Fruit fly (Drosophila melanogaster) whole organism, prepupa: ENCODE results near the gene CG17272.

Experiments used
- Blimp-1 ChIP-seq: fragments of 200-800 bp; sonication (Bioruptor generic); optimal IDR thresholded peaks from 3 replicates; lab custom pipeline; 2017; ENCODE audit warnings: missing biosample characterization, missing genetic modification characterization, mild to moderate bottlenecking, moderate library complexity, missing genetic modification reagents
- CG10669 ChIP-seq: fragments of 200-800 bp; sonication (Bioruptor generic); optimal IDR thresholded peaks from 3 replicates; lab custom pipeline; 2018; ENCODE audit warnings: missing biosample characterization, mild to moderate bottlenecking, missing genetic modification characterization, moderate library complexity
- CG11902 ChIP-seq: fragments of 200-800 bp; sonication (Bioruptor generic); optimal IDR thresholded peaks from 3 replicates; lab custom pipeline; 2016; ENCODE audit warnings: missing biosample characterization, missing genetic modification characterization
- CG16779 ChIP-seq: fragments of 200-800 bp; sonication (Bioruptor generic); optimal IDR thresholded peaks from 3 replicates; lab custom pipeline; 2017; ENCODE audit warnings: missing biosample characterization, mild to moderate bottlenecking, missing genetic modification characterization
- CG6854 ChIP-seq: fragments of 200-800 bp; sonication (Bioruptor generic); optimal IDR thresholded peaks from 2 replicates; lab custom pipeline; 2017; ENCODE audit warnings: missing biosample characterization, mild to moderate bottlenecking, missing genetic modification characterization
- Eip75B ChIP-seq: fragments of 200-800 bp; sonication (Bioruptor generic); optimal IDR thresholded peaks from 3 replicates; lab custom pipeline; 2016; ENCODE audit warnings: missing biosample characterization, missing genetic modification characterization
- Ets96B ChIP-seq: fragments of 200-800 bp; optimal IDR thresholded peaks from 2 replicates; lab custom pipeline; 2019; ENCODE audit warnings: missing biosample characterization, mild to moderate bottlenecking, missing genetic modification characterization, moderate library complexity
- Gug ChIP-seq: fragments of 200-800 bp; sonication (Bioruptor generic); IDR thresholded peaks from 2 replicates; pipeline ENCODE4 v1.3.6; 2022; ENCODE audit warnings: missing biosample characterization, missing genetic modification characterization
- OdsH ChIP-seq: fragments of 200-800 bp; sonication (Bioruptor generic); optimal IDR thresholded peaks from 3 replicates; lab custom pipeline; 2016; ENCODE audit warnings: missing biosample characterization, missing genetic modification characterization
- Sox15 ChIP-seq: fragments of 200-800 bp; sonication (Bioruptor generic); optimal IDR thresholded peaks from 3 replicates; lab custom pipeline; 2016; ENCODE audit warnings: missing biosample characterization, missing genetic modification characterization
- fd85E ChIP-seq: fragments of 200-800 bp; sonication (Bioruptor generic); optimal IDR thresholded peaks from 3 replicates; lab custom pipeline; 2016; ENCODE audit warnings: missing biosample characterization, missing genetic modification characterization
- topi ChIP-seq: fragments of 200-800 bp; sonication (Bioruptor generic); optimal IDR thresholded peaks from 3 replicates; lab custom pipeline; 2016; ENCODE audit warnings: missing biosample characterization, missing genetic modification characterization
- vri ChIP-seq: fragments of 200-800 bp; sonication (Bioruptor generic); optimal IDR thresholded peaks from 3 replicates; lab custom pipeline; 2016; ENCODE audit warnings: missing biosample characterization, mild to moderate bottlenecking, missing genetic modification characterization

DNA sequence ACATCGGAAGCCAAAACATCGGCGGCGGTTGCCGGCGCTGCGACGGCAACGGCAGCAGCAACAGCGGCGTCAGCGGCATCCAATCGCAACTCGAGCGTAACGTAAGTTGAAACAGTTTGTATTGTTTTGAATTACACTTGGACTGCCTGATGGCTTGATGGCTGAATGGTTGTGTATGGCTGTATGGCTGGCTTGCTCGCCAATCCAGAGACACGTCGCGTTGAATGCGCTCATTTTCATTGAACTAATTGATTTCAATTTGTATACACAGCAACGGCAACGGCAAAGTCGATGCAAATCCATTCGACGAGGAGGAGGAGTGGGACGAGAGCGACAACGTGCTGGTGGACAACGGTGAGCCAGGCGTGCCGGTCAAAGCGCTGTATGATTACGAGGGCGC lies 14.7 kb upstream of the CG17272 start:
- no peak for TF ChIP-seq Sox15 (GFP tag; lab: Kevin White, UChicago)
- no peak for TF ChIP-seq CG16779 (tag; lab: Kevin White, UChicago)
- TF ChIP-seq Ets96B (tag; lab: Kevin White, UChicago), result no peak
- TF ChIP-seq CG6854 (GFP tag; lab: Kevin White, UChicago), result no peak
- TF ChIP-seq CG10669, result no peak
- TF ChIP-seq CG11902 (GFP tag; lab: Kevin White, UChicago), result no peak
- TF ChIP-seq topi (GFP tag; lab: Kevin White, UChicago), result no peak
- TF ChIP-seq Gug, result no peak
- TF ChIP-seq Blimp-1, result no peak
- no peak for TF ChIP-seq fd85E
- no peak for TF ChIP-seq vri
- no peak for TF ChIP-seq Eip75B
- TF ChIP-seq OdsH (GFP tag; lab: Kevin White, UChicago), result no peak
